Fruit fly (Drosophila melanogaster): ENCODE results near the gene CG2694.

The CG2694 gene

DNA sequence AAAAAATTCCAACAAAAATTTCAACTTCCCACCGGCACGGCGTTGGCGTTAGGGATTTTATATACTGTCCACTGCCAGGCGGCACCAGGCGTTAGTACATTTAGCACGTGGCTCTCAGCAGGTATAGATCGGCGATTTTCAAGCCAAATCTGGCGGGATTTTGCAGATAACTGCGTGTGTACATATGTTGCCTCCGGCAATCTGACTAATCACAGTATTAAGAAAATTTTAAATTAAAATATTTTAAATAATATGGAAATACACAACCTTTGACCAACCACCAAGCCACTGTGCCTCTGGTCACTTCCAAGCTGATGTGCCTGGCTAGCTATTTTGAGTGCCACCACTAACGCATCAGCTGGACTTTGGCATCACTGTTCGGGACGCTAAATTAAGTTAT, 18.2 kb downstream of the CG2694 start, which contains the start of the genes ttm50 and CG2712 (continued):
- TF ChIP-seq CG8281 (tag; optimal IDR thresholded peaks at IDR 0.05) (peak; percentile 27), bab2 (GFP tag; optimal IDR thresholded peaks at IDR 0.05) (peak; percentile 0), Abd-B (GFP tag; optimal IDR thresholded peaks at IDR 0.05) (peak; percentile 68), Rfx (GFP tag; IDR thresholded peaks at IDR 0.05) (peak; percentile 71), sug (tag; optimal IDR thresholded peaks at IDR 0.05) (peak; percentile 79), HLHmδ (GFP tag; optimal IDR thresholded peaks at IDR 0.05) (no peak), lilli (GFP tag; optimal IDR thresholded peaks at IDR 0.05) (peak; percentile 57), NFAT (GFP tag; IDR thresholded peaks at IDR 0.05) (peak; percentile 27; the same call in 1 of the 2 replicates), CG8290 (GFP tag; optimal IDR thresholded peaks at IDR 0.05) (no peak), CG8290 (tag; optimal IDR thresholded peaks at IDR 0.05) (peak in 1 of 2 experiments; percentile 32), CG14441 (GFP tag; IDR thresholded peaks at IDR 0.05) (peak; percentile 28; the same call in 1 of the 2 replicates), Scr (GFP tag; IDR thresholded peaks at IDR 0.05; ENCODE audit: partially characterized antibody) (peak; percentile 42; the same call in 1 of the 2 replicates), CG7928 (GFP tag; optimal IDR thresholded peaks at IDR 0.05) (peak; percentile 31), tin (GFP tag; optimal IDR thresholded peaks at IDR 0.05) (peak; percentile 45), nmo (GFP tag; optimal IDR thresholded peaks at IDR 0.05) (peak; percentile 84), Dfd (GFP tag; optimal IDR thresholded peaks at IDR 0.05) (no peak), tgo (GFP tag; IDR thresholded peaks at IDR 0.05) (peak; percentile 49; the same call in 1 of the 3 replicates), sisA (GFP tag; IDR thresholded peaks at IDR 0.05) (peak; percentile 40; the same call in 1 of the 2 replicates), CG4328 (GFP tag; optimal IDR thresholded peaks at IDR 0.05) (peak; percentile 31), CG9797 (GFP tag; optimal IDR thresholded peaks at IDR 0.05) (peak; percentile 88), HLH3B (GFP tag; IDR thresholded peaks at IDR 0.05) (peak; percentile 15; the same call in 1 of the 2 replicates), br (optimal IDR thresholded peaks at IDR 0.05) (no peak), dysf (GFP tag; IDR thresholded peaks at IDR 0.05) (peak; percentile 70; the same call in 2 of the 3 replicates), ase (GFP tag; IDR thresholded peaks at IDR 0.05) (0 out of 3 replicates have a peak, but pooled peaks have one; percentile 32), CG10147 (GFP tag; optimal IDR thresholded peaks at IDR 0.05) (peak; percentile 66), HmgZ (tag; optimal IDR thresholded peaks at IDR 0.05) (peak; percentile 68), zen2 (GFP tag; IDR thresholded peaks at IDR 0.05; ENCODE audit: partially characterized antibody) (no peak), CG43689 (GFP tag; IDR thresholded peaks at IDR 0.05) (no peak), peb (GFP tag; IDR thresholded peaks at IDR 0.05) (no peak; the same call in 1 of the 2 replicates), CG14860 (GFP tag; IDR thresholded peaks at IDR 0.05; ENCODE audit: partially characterized antibody) (no peak), Xrp1 (GFP tag; IDR thresholded peaks at IDR 0.05) (peak; percentile 41; the same call in 1 of the 2 replicates), trem (tag; optimal IDR thresholded peaks at IDR 0.05) (peak; percentile 67), lmd (GFP tag; IDR thresholded peaks at IDR 0.05) (peak; percentile 58; the same call in 1 of the 2 replicates), CoRest (tag; optimal IDR thresholded peaks at IDR 0.05) (peak; percentile 82), CG17186 (GFP tag; optimal IDR thresholded peaks at IDR 0.05) (peak; percentile 94), CG10979 (tag; optimal IDR thresholded peaks at IDR 0.05) (peak; percentile 52), Dek (tag; optimal IDR thresholded peaks at IDR 0.05) (peak; percentile 63), Fer2 (tag; optimal IDR thresholded peaks at IDR 0.05) (peak; percentile 27), CG6813 (GFP tag; optimal IDR thresholded peaks at IDR 0.05) (no peak), CG10267 (tag; optimal IDR thresholded peaks at IDR 0.05) (peak; percentile 59), CG32532 (GFP tag; IDR thresholded peaks at IDR 0.05) (peak; percentile 54; the same call in 1 of the 2 replicates), Sry-δ (GFP tag; optimal IDR thresholded peaks at IDR 0.05) (peak; percentile 31), CG2116 (GFP tag; optimal IDR thresholded peaks at IDR 0.05) (peak; percentile 55), Neu2 (GFP tag; optimal IDR thresholded peaks at IDR 0.05; ENCODE audit: borderline replicate concordance) (no peak), gfzf (GFP tag; optimal IDR thresholded peaks at IDR 0.05) (peak; percentile 74), Fer1 (GFP tag; optimal IDR thresholded peaks at IDR 0.05) (peak; percentile 64), Ets97D (GFP tag; optimal IDR thresholded peaks at IDR 0.05) (peak; percentile 10), prd (optimal IDR thresholded peaks at IDR 0.05) (no peak), prd (GFP tag; IDR thresholded peaks at IDR 0.05) (peak; percentile 78), CG3847 (GFP tag; IDR thresholded peaks at IDR 0.05) (peak; percentile 57), TFAM (GFP tag; optimal IDR thresholded peaks at IDR 0.05) (no peak)
